Fruit fly (Drosophila melanogaster): Measurements from ENCODE around the gene Snmp1.

- TF ChIP-seq Dif (GFP tag; optimal IDR thresholded peaks at IDR 0.05; ENCODE audit: partially characterized antibody) (no peak), Dfd (GFP tag; optimal IDR thresholded peaks at IDR 0.05) (no peak), Hr78 (GFP tag; optimal IDR thresholded peaks at IDR 0.05) (no peak), psq (GFP tag; optimal IDR thresholded peaks at IDR 0.05) (no peak), Mio (GFP tag; optimal IDR thresholded peaks at IDR 0.05) (no peak), foxo (GFP tag; optimal IDR thresholded peaks at IDR 0.05) (no peak), jim (GFP tag; optimal IDR thresholded peaks at IDR 0.05) (no peak), OdsH (GFP tag; optimal IDR thresholded peaks at IDR 0.05) (no peak), br (GFP tag; optimal IDR thresholded peaks at IDR 0.05) (no peak)
These were observed 14.0 kb upstream of the Snmp1 start for dm6 chr3R:21181957-21182356.
